Fruit fly (Drosophila melanogaster): ENCODE measurements around the gene CG6569.

The CG6569 gene

DNA sequence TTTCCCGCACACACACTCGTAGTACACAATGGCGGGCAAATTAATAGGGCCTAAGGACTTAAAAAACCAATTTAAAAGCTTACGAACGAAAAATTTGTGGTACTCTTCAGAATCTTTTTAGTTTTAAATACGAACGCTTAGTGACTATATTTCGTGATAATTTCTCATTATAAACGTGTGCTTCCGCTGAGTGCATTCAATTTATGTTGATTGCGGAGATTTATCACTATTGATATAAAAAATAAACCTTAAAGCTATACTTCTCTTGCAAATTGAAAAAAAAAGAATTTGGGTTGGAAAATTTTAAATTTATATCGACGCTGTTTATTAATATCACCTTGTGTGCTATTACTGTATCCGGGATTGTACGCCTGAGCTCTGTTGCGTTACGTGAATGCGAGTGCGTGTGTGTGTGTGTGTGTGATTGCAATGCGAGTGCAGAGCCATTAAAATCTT is 18.7 kb downstream of the CG6569 start:
- TF ChIP-seq CG10348 (GFP tag; IDR thresholded peaks at IDR 0.05) (peak; percentile 69), CG34367 (tag; optimal IDR thresholded peaks at IDR 0.05) (peak; percentile 83), Snoo (tag; optimal IDR thresholded peaks at IDR 0.05) (peak; percentile 95), gl (tag; optimal IDR thresholded peaks at IDR 0.05) (peak; percentile 49), CG13204 (GFP tag; optimal IDR thresholded peaks at IDR 0.05) (peak; percentile 76), Ets98B (GFP tag; IDR thresholded peaks at IDR 0.05) (peak; percentile 78), CG14655 (GFP tag; optimal IDR thresholded peaks at IDR 0.05) (peak; percentile 96), fd96Ca (GFP tag; IDR thresholded peaks at IDR 0.05) (peak; percentile 78), EcR (GFP tag; optimal IDR thresholded peaks at IDR 0.05) (peak; percentile 43), Pif1B (GFP tag; optimal IDR thresholded peaks at IDR 0.05) (peak; percentile 94), CG9948 (tag; optimal IDR thresholded peaks at IDR 0.05) (peak; percentile 91), CG8301 (tag; optimal IDR thresholded peaks at IDR 0.05) (peak; percentile 92), Pif1A (GFP tag; optimal IDR thresholded peaks at IDR 0.05) (peak; percentile 90), D1 (tag; optimal IDR thresholded peaks at IDR 0.05) (peak; percentile 92), CG8159 (tag; optimal IDR thresholded peaks at IDR 0.05) (peak; percentile 95), CG32121 (GFP tag; IDR thresholded peaks at IDR 0.05) (peak; percentile 79), CG12605 (GFP tag; IDR thresholded peaks at IDR 0.05) (peak; percentile 65), CG17806 (tag; optimal IDR thresholded peaks at IDR 0.05) (peak; percentile 87), CG15710 (tag; optimal IDR thresholded peaks at IDR 0.05) (peak; percentile 93), CG4496 (GFP tag; IDR thresholded peaks at IDR 0.05) (peak; percentile 87), rn (GFP tag; IDR thresholded peaks at IDR 0.05) (peak; percentile 34; the same call in 1 of the 2 replicates)

- TF ChIP-seq CG10348 (GFP tag; IDR thresholded peaks at IDR 0.05) (no peak), CG32121 (GFP tag; IDR thresholded peaks at IDR 0.05) (peak; percentile 28; the same call in 1 of the 2 replicates), CG8301 (tag; optimal IDR thresholded peaks at IDR 0.05) (no peak), CG9948 (tag; optimal IDR thresholded peaks at IDR 0.05) (no peak), fd96Ca (GFP tag; IDR thresholded peaks at IDR 0.05) (peak; percentile 36; the same call in 1 of the 3 replicates), D1 (tag; optimal IDR thresholded peaks at IDR 0.05) (no peak), Snoo (tag; optimal IDR thresholded peaks at IDR 0.05) (no peak), Ets98B (GFP tag; IDR thresholded peaks at IDR 0.05) (no peak), CG4496 (GFP tag; IDR thresholded peaks at IDR 0.05) (peak; percentile 27; the same call in 1 of the 3 replicates), CG8159 (tag; optimal IDR thresholded peaks at IDR 0.05) (no peak), EcR (GFP tag; optimal IDR thresholded peaks at IDR 0.05) (peak; percentile 53)
These were observed 19.4 kb downstream of the CG6569 start for dm6 chr3R:21848271-21848670.

DNA sequence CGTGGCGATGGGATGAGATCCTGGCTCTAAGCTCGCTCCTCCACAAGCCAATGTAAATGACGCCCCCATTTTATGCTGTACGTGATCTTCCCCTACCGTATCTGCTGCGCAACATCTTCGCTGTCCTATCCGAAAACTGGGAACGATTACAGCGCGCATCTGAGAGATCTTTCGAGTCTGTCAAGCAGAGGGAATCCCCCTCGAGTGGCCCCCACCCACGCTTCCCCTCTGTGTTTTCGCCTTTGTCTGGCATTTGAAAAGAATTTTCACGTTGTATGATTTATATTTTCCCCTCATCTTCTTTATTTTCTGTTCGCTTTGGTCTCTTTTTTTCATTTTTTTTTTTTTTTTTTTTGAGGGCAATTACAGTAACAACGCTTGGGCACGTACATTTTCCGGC is 20.3 kb downstream of the CG6569 start:
- TF ChIP-seq Ets98B (GFP tag; IDR thresholded peaks at IDR 0.05) (0 out of 2 replicates have a peak, but pooled peaks have one; percentile 10), CG8301 (tag; optimal IDR thresholded peaks at IDR 0.05) (no peak), CG8159 (tag; optimal IDR thresholded peaks at IDR 0.05) (no peak), Pif1A (GFP tag; optimal IDR thresholded peaks at IDR 0.05) (no peak), CG17806 (tag; optimal IDR thresholded peaks at IDR 0.05) (no peak), CG9948 (tag; optimal IDR thresholded peaks at IDR 0.05) (no peak), fd96Ca (GFP tag; IDR thresholded peaks at IDR 0.05) (no peak), CG10348 (GFP tag; IDR thresholded peaks at IDR 0.05) (no peak), CG14655 (GFP tag; optimal IDR thresholded peaks at IDR 0.05) (no peak), CG4496 (GFP tag; IDR thresholded peaks at IDR 0.05) (peak; percentile 65; the same call in 2 of the 3 replicates)

DNA sequence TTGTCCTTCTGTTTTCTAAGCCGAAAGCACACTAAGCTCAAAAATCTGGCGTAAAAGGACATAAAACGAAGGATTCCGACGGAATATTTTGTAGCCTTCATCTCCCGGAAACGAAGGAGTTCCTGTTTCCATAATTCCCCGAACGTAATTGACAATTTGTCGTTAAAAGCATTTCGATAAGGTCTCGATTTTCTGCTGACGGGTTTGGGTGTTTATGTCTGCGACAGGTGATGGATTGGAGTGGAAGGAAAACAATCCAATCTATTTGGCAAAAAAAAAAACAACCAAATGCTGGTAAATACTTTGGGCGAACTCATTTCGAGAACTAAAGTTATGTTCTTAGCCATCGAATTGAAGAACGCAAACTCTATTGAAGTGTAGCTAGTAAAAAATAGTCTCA is 21.2 kb downstream of the CG6569 start, which contains the start of gene Gr93d:
Gene Gr93d, minus strand, starts transcription at position 101 of the 400 bp plus-strand sequence.
- TF ChIP-seq CG14655 (GFP tag; optimal IDR thresholded peaks at IDR 0.05) (no peak), gl (tag; optimal IDR thresholded peaks at IDR 0.05) (no peak), Pif1B (GFP tag; optimal IDR thresholded peaks at IDR 0.05) (no peak), CG10348 (GFP tag; IDR thresholded peaks at IDR 0.05) (no peak), CG17806 (tag; optimal IDR thresholded peaks at IDR 0.05) (no peak), rn (GFP tag; IDR thresholded peaks at IDR 0.05) (no peak), CG8301 (tag; optimal IDR thresholded peaks at IDR 0.05) (no peak), CG12605 (GFP tag; IDR thresholded peaks at IDR 0.05) (no peak), Ets98B (GFP tag; IDR thresholded peaks at IDR 0.05) (no peak), Pif1A (GFP tag; optimal IDR thresholded peaks at IDR 0.05) (no peak), CG32121 (GFP tag; IDR thresholded peaks at IDR 0.05) (no peak)

DNA sequence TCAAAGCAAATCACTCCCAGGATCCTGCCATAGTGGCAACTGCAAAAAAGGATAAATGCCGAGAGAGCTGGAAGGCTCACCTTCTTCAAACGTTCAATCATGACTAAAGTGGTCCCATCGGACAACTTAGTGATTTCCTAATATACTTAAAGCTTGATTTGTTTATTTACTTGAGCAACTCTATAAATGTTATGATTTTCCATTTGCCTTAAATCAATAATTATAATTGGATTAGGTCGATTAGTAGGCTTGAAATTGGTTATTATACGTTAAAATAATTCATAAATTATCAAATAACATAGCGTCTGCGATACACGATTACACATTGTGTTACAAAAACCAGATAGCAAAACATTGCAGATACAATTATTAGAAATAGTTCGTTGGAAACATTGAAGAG is 22.6 kb downstream of the CG6569 start, which contains the start of gene Gr93c:
Gene Gr93c, minus strand, starts transcription at position 101 of the 400 bp plus-strand sequence.
- TF ChIP-seq CG15710 (tag; optimal IDR thresholded peaks at IDR 0.05), result no peak
- TF ChIP-seq fd96Ca (GFP tag; IDR thresholded peaks at IDR 0.05), result no peak
- TF ChIP-seq CG14655 (GFP tag; optimal IDR thresholded peaks at IDR 0.05), result no peak
- no peak for TF ChIP-seq gl (tag; optimal IDR thresholded peaks at IDR 0.05)
- TF ChIP-seq CG9948 (tag; optimal IDR thresholded peaks at IDR 0.05), result no peak

- no peak for TF ChIP-seq CG14655 (GFP tag; optimal IDR thresholded peaks at IDR 0.05)
- no peak for TF ChIP-seq EcR (GFP tag; optimal IDR thresholded peaks at IDR 0.05)
- TF ChIP-seq fd96Ca (GFP tag; IDR thresholded peaks at IDR 0.05), result no peak
- no peak for TF ChIP-seq Ets98B (GFP tag; IDR thresholded peaks at IDR 0.05)
- TF ChIP-seq CG17806 (tag; optimal IDR thresholded peaks at IDR 0.05), result no peak
- no peak for TF ChIP-seq CG10348 (GFP tag; IDR thresholded peaks at IDR 0.05)
These were observed 24.1 kb downstream of the CG6569 start, which contains the start of gene Gr93b for dm6 chr3R:21843665-21844064. Gr93b (minus strand) TSS chr3R:21843765.

Data from whole organism, pupa.